Worm (Caenorhabditis elegans): Measurements from ENCODE around the gene C47A4.5.

Gene C47A4.5

ce11 chrIV:13783237-13784012 lies 37.9 kb downstream of the C47A4.5 start, which contains the start of gene iscu-1:
iscu-1 (plus strand) TSS chrIV:13783962.
- TF ChIP-seq mep-1 (tag; optimal IDR thresholded peaks at IDR 0.05) (peak; percentile 4), M03D4.4 (tag; optimal IDR thresholded peaks at IDR 0.05) (no peak), ces-1 (GFP tag; optimal IDR thresholded peaks at IDR 0.05) (peak; percentile 9), ceh-39 (tag; optimal IDR thresholded peaks at IDR 0.05) (no peak), nhr-76 (tag; optimal IDR thresholded peaks at IDR 0.05) (no peak), sptf-1 (tag; optimal IDR thresholded peaks at IDR 0.05) (peak; percentile 24)

- TF ChIP-seq ceh-39 (tag; optimal IDR thresholded peaks at IDR 0.05) = no peak
- TF ChIP-seq ham-2 (GFP tag; optimal IDR thresholded peaks at IDR 0.05) = no peak
- TF ChIP-seq mep-1 (tag; optimal IDR thresholded peaks at IDR 0.05) = no peak
- TF ChIP-seq mls-2 (tag; optimal IDR thresholded peaks at IDR 0.05) = no peak
- TF ChIP-seq sptf-1 (tag; optimal IDR thresholded peaks at IDR 0.05) = no peak
- no peak for TF ChIP-seq bed-3 (GFP tag; optimal IDR thresholded peaks at IDR 0.05)
- no peak for TF ChIP-seq lin-32 (GFP tag; optimal IDR thresholded peaks at IDR 0.05)
- no peak for TF ChIP-seq unc-39 (tag; optimal IDR thresholded peaks at IDR 0.05)
- no peak for TF ChIP-seq unc-120 (tag; optimal IDR thresholded peaks at IDR 0.05; ENCODE audit: poor library complexity, severe bottlenecking)
- TF ChIP-seq drap-1 (GFP tag; optimal IDR thresholded peaks at IDR 0.05) = no peak
- TF ChIP-seq hlh-1 (tag; optimal IDR thresholded peaks at IDR 0.05) = no peak
- TF ChIP-seq nhr-12 (tag; optimal IDR thresholded peaks at IDR 0.05) = no peak
- no peak for TF ChIP-seq lin-13 (tag; optimal IDR thresholded peaks at IDR 0.05)
These were observed 39.3 kb downstream of the C47A4.5 start for ce11 chrIV:13784774-13785173.

ce11 chrIV:13785545-13785944 lies 40.0 kb downstream of the C47A4.5 start, which contains the start of gene lact-9:
lact-9 (minus strand) TSS chrIV:13785645.
- TF ChIP-seq nhr-237 (tag; optimal IDR thresholded peaks at IDR 0.05) (no peak), mab-5 (tag; optimal IDR thresholded peaks at IDR 0.05) (no peak), snpc-4 (tag; optimal IDR thresholded peaks at IDR 0.05) (no peak), sptf-1 (tag; optimal IDR thresholded peaks at IDR 0.05) (no peak), nhr-76 (tag; optimal IDR thresholded peaks at IDR 0.05) (no peak), lsy-2 (tag; optimal IDR thresholded peaks at IDR 0.05) (no peak), zip-8 (tag; optimal IDR thresholded peaks at IDR 0.05) (no peak), mls-2 (tag; optimal IDR thresholded peaks at IDR 0.05) (no peak)

- TF ChIP-seq nhr-28 (tag; optimal IDR thresholded peaks at IDR 0.05) (no peak), elt-3 (tag; optimal IDR thresholded peaks at IDR 0.05) (no peak), flh-1 (GFP tag; optimal IDR thresholded peaks at IDR 0.05) (no peak), ham-2 (GFP tag; optimal IDR thresholded peaks at IDR 0.05) (no peak), nhr-12 (tag; optimal IDR thresholded peaks at IDR 0.05) (no peak), zip-8 (tag; optimal IDR thresholded peaks at IDR 0.05) (no peak), ces-1 (GFP tag; optimal IDR thresholded peaks at IDR 0.05) (no peak), elt-1 (tag; optimal IDR thresholded peaks at IDR 0.05; ENCODE audit: borderline replicate concordance, insufficient read depth) (no peak), drap-1 (GFP tag; optimal IDR thresholded peaks at IDR 0.05) (no peak), nhr-237 (tag; optimal IDR thresholded peaks at IDR 0.05) (no peak)
These were observed 41.2 kb downstream of the C47A4.5 start, which contains the start of gene icap-1 for ce11 chrIV:13786690-13787089. icap-1 (minus strand) TSS chrIV:13786961.

ce11 chrIV:13788652-13789051 lies 43.1 kb downstream of the C47A4.5 start, which contains the start of the genes sas-6 and Y45F10D.7:
sas-6 (minus strand) TSS chrIV:13788731.
Y45F10D.7 (plus strand) TSS chrIV:13788907.
- TF ChIP-seq ceh-43 (GFP tag; optimal IDR thresholded peaks at IDR 0.05) (no peak), mab-5 (tag; optimal IDR thresholded peaks at IDR 0.05) (no peak), bed-3 (GFP tag; optimal IDR thresholded peaks at IDR 0.05) (no peak), lsy-2 (tag; optimal IDR thresholded peaks at IDR 0.05) (peak; percentile 99), sptf-1 (tag; optimal IDR thresholded peaks at IDR 0.05) (peak; percentile 67), flh-1 (GFP tag; optimal IDR thresholded peaks at IDR 0.05) (no peak), ham-2 (GFP tag; optimal IDR thresholded peaks at IDR 0.05) (no peak), lin-32 (GFP tag; optimal IDR thresholded peaks at IDR 0.05) (no peak), nhr-2 (tag; optimal IDR thresholded peaks at IDR 0.05) (no peak), nhr-76 (tag; optimal IDR thresholded peaks at IDR 0.05) (no peak), mep-1 (tag; optimal IDR thresholded peaks at IDR 0.05) (peak; percentile 74), unc-39 (tag; optimal IDR thresholded peaks at IDR 0.05) (no peak), sem-2 (GFP tag; optimal IDR thresholded peaks at IDR 0.05) (no peak), M03D4.4 (tag; optimal IDR thresholded peaks at IDR 0.05) (peak; percentile 57), unc-62 (GFP tag; optimal IDR thresholded peaks at IDR 0.05) (no peak), pha-4 (tag; optimal IDR thresholded peaks at IDR 0.05) (peak; percentile 17), ceh-83 (GFP tag; optimal IDR thresholded peaks at IDR 0.05) (no peak), lin-13 (tag; optimal IDR thresholded peaks at IDR 0.05) (no peak), blmp-1 (tag; optimal IDR thresholded peaks at IDR 0.05) (no peak), ztf-11 (tag; optimal IDR thresholded peaks at IDR 0.05) (no peak), zip-8 (tag; optimal IDR thresholded peaks at IDR 0.05) (no peak), elt-1 (tag; optimal IDR thresholded peaks at IDR 0.05; ENCODE audit: borderline replicate concordance, insufficient read depth) (no peak), ceh-39 (tag; optimal IDR thresholded peaks at IDR 0.05) (no peak), mls-2 (tag; optimal IDR thresholded peaks at IDR 0.05) (peak; percentile 19), nhr-12 (tag; optimal IDR thresholded peaks at IDR 0.05) (no peak), elt-3 (tag; optimal IDR thresholded peaks at IDR 0.05) (no peak), cnd-1 (tag; optimal IDR thresholded peaks at IDR 0.05) (no peak), tbx-8 (GFP tag; optimal IDR thresholded peaks at IDR 0.05) (no peak), nhr-28 (tag; optimal IDR thresholded peaks at IDR 0.05) (no peak), nhr-237 (tag; optimal IDR thresholded peaks at IDR 0.05) (peak; percentile 61), unc-120 (tag; optimal IDR thresholded peaks at IDR 0.05; ENCODE audit: poor library complexity, severe bottlenecking) (no peak), ces-1 (GFP tag; optimal IDR thresholded peaks at IDR 0.05) (peak; percentile 77), snpc-4 (tag; optimal IDR thresholded peaks at IDR 0.05) (no peak), hlh-1 (tag; optimal IDR thresholded peaks at IDR 0.05) (peak; percentile 7), drap-1 (GFP tag; optimal IDR thresholded peaks at IDR 0.05) (no peak)
